Worm (Caenorhabditis elegans): ENCODE results near the gene C26B9.3.
A peak's percentile ranks its signal among the peaks of the same experiment; 100 is the strongest.

C26B9.3 gene

DNA sequence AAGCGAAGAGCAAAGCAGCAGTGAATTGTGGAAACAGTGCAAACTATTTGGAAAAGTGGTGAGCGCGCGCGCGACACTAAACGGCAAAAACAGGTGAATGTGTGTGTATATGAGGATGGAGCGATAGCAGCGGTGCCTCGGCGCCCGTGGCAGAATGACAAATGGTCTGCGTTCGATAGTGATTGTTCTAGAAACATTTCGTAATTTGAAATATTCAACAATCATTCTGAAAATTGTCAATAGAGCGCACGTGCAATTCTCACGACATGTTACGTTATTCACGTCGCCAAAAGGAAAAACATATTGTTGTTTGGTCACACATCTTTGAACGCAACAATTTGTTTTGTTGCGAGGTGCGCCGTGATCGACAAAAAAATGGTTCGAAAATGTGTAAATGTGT is 17.2 kb downstream of the C26B9.3 start:
- TF ChIP-seq ets-7 (tag; optimal IDR thresholded peaks at IDR 0.05): no peak
- TF ChIP-seq hmg-4 (GFP tag; optimal IDR thresholded peaks at IDR 0.05): no peak
- no peak for TF ChIP-seq scrt-1 (GFP tag; IDR thresholded peaks at IDR 0.05)
- no peak for TF ChIP-seq ceh-13 (GFP tag; optimal IDR thresholded peaks at IDR 0.05)
- TF ChIP-seq pes-1 (GFP tag; IDR thresholded peaks at IDR 0.05): no peak
- no peak for TF ChIP-seq tbx-11 (GFP tag; IDR thresholded peaks at IDR 0.05)
- TF ChIP-seq B0310.2 (tag; optimal IDR thresholded peaks at IDR 0.05): no peak
- TF ChIP-seq F13C5.2 (tag; optimal IDR thresholded peaks at IDR 0.05): no peak
- TF ChIP-seq hmbx-1 (tag; optimal IDR thresholded peaks at IDR 0.05): no peak
- no peak for TF ChIP-seq aly-1 (tag; optimal IDR thresholded peaks at IDR 0.05)
- no peak for TF ChIP-seq ceh-36 (tag; optimal IDR thresholded peaks at IDR 0.05)

- TF ChIP-seq hmg-4 (GFP tag; optimal IDR thresholded peaks at IDR 0.05) (peak; percentile 75), pes-1 (GFP tag; IDR thresholded peaks at IDR 0.05) (no peak), ama-1 (optimal IDR thresholded peaks at IDR 0.05) (no peak), ceh-36 (tag; optimal IDR thresholded peaks at IDR 0.05) (no peak), aly-1 (tag; optimal IDR thresholded peaks at IDR 0.05) (peak; percentile 12), tbx-11 (GFP tag; IDR thresholded peaks at IDR 0.05) (no peak)
Observed at ce11 chrX:5360682-5361081, 22.6 kb downstream of the C26B9.3 start.

- TF ChIP-seq aly-1 (tag; optimal IDR thresholded peaks at IDR 0.05) (no peak), ceh-13 (GFP tag; optimal IDR thresholded peaks at IDR 0.05) (no peak), flt-1 (GFP tag; IDR thresholded peaks at IDR 0.05) (no peak), B0310.2 (tag; optimal IDR thresholded peaks at IDR 0.05) (no peak), pes-1 (GFP tag; IDR thresholded peaks at IDR 0.05) (no peak), hnd-1 (tag; optimal IDR thresholded peaks at IDR 0.05) (no peak), ets-7 (tag; optimal IDR thresholded peaks at IDR 0.05) (no peak), hmg-4 (GFP tag; optimal IDR thresholded peaks at IDR 0.05) (no peak), hmbx-1 (tag; optimal IDR thresholded peaks at IDR 0.05) (no peak), sea-1 (GFP tag; conservative IDR thresholded peaks at IDR 0.05) (no peak), tra-4 (tag; optimal IDR thresholded peaks at IDR 0.05) (no peak), F13C5.2 (tag; optimal IDR thresholded peaks at IDR 0.05) (no peak)
Observed at ce11 chrX:5364222-5364621, 26.1 kb downstream of the C26B9.3 start, which contains the start of gene chtl-1. Gene chtl-1 (minus strand): TSS chrX:5364322.

ce11 chrX:5365437-5365836 is 27.3 kb downstream of the C26B9.3 start, which contains the start of gene F35C8.5:
Gene F35C8.5 (plus strand): TSS chrX:5365813.
- TF ChIP-seq flt-1 (GFP tag; IDR thresholded peaks at IDR 0.05) (no peak), F13C5.2 (tag; optimal IDR thresholded peaks at IDR 0.05) (no peak), scrt-1 (GFP tag; IDR thresholded peaks at IDR 0.05) (no peak), hnd-1 (tag; optimal IDR thresholded peaks at IDR 0.05) (no peak), pes-1 (GFP tag; IDR thresholded peaks at IDR 0.05) (no peak), aly-1 (tag; optimal IDR thresholded peaks at IDR 0.05) (no peak), tbx-11 (GFP tag; IDR thresholded peaks at IDR 0.05) (no peak), B0310.2 (tag; optimal IDR thresholded peaks at IDR 0.05) (no peak), ets-7 (tag; optimal IDR thresholded peaks at IDR 0.05) (no peak), ceh-36 (tag; optimal IDR thresholded peaks at IDR 0.05) (no peak), hmg-4 (GFP tag; optimal IDR thresholded peaks at IDR 0.05) (no peak), ama-1 (optimal IDR thresholded peaks at IDR 0.05) (no peak), tra-4 (tag; optimal IDR thresholded peaks at IDR 0.05) (no peak), tbx-37 (GFP tag; conservative IDR thresholded peaks at IDR 0.05) (no peak), ceh-13 (GFP tag; optimal IDR thresholded peaks at IDR 0.05) (no peak), sea-1 (GFP tag; conservative IDR thresholded peaks at IDR 0.05) (no peak)

DNA sequence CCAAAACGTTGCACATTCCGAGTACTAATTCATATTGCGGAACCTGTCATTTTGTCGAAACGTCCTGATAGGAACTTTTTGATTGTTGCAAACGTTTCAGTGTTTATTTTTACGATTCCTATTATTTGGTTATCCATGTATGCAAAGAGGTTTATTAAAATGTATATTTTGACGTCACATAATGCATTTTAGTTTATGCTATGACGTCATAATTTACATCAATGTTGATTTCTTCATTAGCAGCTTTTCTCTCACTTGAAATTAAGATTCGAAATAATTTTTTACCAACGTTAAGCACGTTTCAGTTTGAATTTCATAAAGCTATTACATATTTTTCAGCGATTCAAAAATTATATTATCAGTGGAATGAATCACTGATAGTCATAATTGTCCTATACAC is 28.5 kb downstream of the C26B9.3 start:
- TF ChIP-seq flt-1 (GFP tag; IDR thresholded peaks at IDR 0.05) (no peak), pes-1 (GFP tag; IDR thresholded peaks at IDR 0.05) (no peak), ets-7 (tag; optimal IDR thresholded peaks at IDR 0.05) (no peak), ceh-13 (GFP tag; optimal IDR thresholded peaks at IDR 0.05) (no peak), hmg-4 (GFP tag; optimal IDR thresholded peaks at IDR 0.05) (no peak), tra-4 (tag; optimal IDR thresholded peaks at IDR 0.05) (no peak), hnd-1 (tag; optimal IDR thresholded peaks at IDR 0.05) (no peak), ceh-36 (tag; optimal IDR thresholded peaks at IDR 0.05) (no peak), tbx-11 (GFP tag; IDR thresholded peaks at IDR 0.05) (no peak), B0310.2 (tag; optimal IDR thresholded peaks at IDR 0.05) (no peak), F13C5.2 (tag; optimal IDR thresholded peaks at IDR 0.05) (no peak)

DNA sequence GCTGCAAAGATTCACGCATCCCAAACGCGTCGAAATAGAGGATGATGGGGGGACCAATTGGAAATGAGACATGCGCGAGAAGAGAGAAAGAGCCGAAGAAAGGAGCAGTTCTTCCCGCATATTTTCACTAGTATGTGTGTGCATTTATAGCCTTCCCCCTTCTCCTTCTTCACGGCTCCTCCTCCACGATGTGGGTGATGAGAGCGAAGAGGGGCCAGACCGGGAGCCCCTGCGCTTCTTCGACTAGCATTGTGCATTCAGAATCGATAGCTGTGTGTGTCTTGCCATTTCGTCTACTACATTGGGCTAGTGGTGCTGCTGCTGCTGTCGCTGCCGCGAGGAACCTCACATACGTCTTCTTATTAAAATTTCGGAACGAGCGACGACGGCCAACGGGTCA is 30.1 kb downstream of the C26B9.3 start, which contains the start of gene jkk-1:
jkk-1 (plus strand) TSS at position 249 of the 400 bp plus-strand sequence.
- TF ChIP-seq tra-4 (tag; optimal IDR thresholded peaks at IDR 0.05) (no peak), sea-1 (GFP tag; conservative IDR thresholded peaks at IDR 0.05) (no peak), ceh-13 (GFP tag; optimal IDR thresholded peaks at IDR 0.05) (no peak), pes-1 (GFP tag; IDR thresholded peaks at IDR 0.05) (no peak), ceh-36 (tag; optimal IDR thresholded peaks at IDR 0.05) (no peak), tbx-37 (GFP tag; conservative IDR thresholded peaks at IDR 0.05) (no peak), scrt-1 (GFP tag; IDR thresholded peaks at IDR 0.05) (no peak), hnd-1 (tag; optimal IDR thresholded peaks at IDR 0.05) (no peak)

- TF ChIP-seq hmbx-1 (tag; optimal IDR thresholded peaks at IDR 0.05): no peak
- no peak for TF ChIP-seq F13C5.2 (tag; optimal IDR thresholded peaks at IDR 0.05)
- no peak for TF ChIP-seq ets-7 (tag; optimal IDR thresholded peaks at IDR 0.05)
- TF ChIP-seq ceh-36 (tag; optimal IDR thresholded peaks at IDR 0.05): no peak
- no peak for TF ChIP-seq hmg-4 (GFP tag; optimal IDR thresholded peaks at IDR 0.05)
Observed at ce11 chrX:5370605-5371004, 32.5 kb downstream of the C26B9.3 start.

DNA sequence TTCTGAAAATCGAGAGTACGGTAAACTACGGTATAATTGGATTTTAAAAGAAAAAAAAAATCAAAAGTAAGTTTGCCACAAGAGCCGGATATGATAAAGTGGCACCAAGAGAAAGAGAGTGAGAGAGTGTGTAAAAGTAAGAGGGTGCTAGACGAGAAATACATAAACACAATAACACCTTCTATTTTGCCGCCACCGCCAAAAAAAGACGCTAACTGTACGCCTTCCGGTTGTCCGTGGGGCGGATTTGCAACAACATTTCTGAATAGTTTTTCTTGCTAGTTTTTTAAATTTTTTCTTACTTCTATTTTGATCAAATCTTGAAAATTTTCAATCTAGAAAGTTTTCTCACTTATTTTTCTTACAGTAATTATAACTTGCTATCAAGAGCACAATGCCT is 34.5 kb downstream of the C26B9.3 start, which contains the start of gene F35C8.8:
F35C8.8 (minus strand) TSS at position 2 of the 400 bp plus-strand sequence.
- TF ChIP-seq F13C5.2 (tag; optimal IDR thresholded peaks at IDR 0.05) (no peak), tbx-11 (GFP tag; IDR thresholded peaks at IDR 0.05) (no peak), ceh-36 (tag; optimal IDR thresholded peaks at IDR 0.05) (no peak), ama-1 (optimal IDR thresholded peaks at IDR 0.05) (no peak), hmbx-1 (tag; optimal IDR thresholded peaks at IDR 0.05) (no peak), aly-1 (tag; optimal IDR thresholded peaks at IDR 0.05) (no peak), ets-7 (tag; optimal IDR thresholded peaks at IDR 0.05) (no peak), tra-4 (tag; optimal IDR thresholded peaks at IDR 0.05) (no peak)
